Fruit fly (Drosophila melanogaster) whole organism, embryonic: ENCODE measurements around the gene CG6610.

ENCODE experiments used
- hb ChIP-seq: fragments of 200-800 bp; sonication (Bioruptor generic); IDR thresholded peaks from 3 replicates; pipeline ENCODE4 v1.3.6; 2022; ENCODE audit warnings: missing biosample characterization, missing genetic modification characterization; ENCODE audit not compliant: partially characterized antibody
- jigr1 ChIP-seq: fragments of 200-800 bp; sonication (Bioruptor generic); IDR thresholded peaks from 3 replicates; pipeline ENCODE4 v1.3.6; 2022; ENCODE audit warnings: missing biosample characterization, missing genetic modification characterization

- TF ChIP-seq hb = no peak
- TF ChIP-seq jigr1 = no peak
Measured at dm6 chr3L:6065881-6066389, 9.4 kb upstream of the CG6610 start, which contains the start of gene CG42269.
